Worm (Caenorhabditis elegans) whole organism, early embryonic: Measurements from ENCODE around the gene F59A6.2.

ENCODE experiments used
- B0310.2 ChIP-seq: sonication (generic microtip); optimal IDR thresholded peaks from 2 replicates; lab custom pipeline; 2016; ENCODE audit warnings: mild to moderate bottlenecking, missing genetic modification characterization, missing compliant biosample characterization
- ama-1 ChIP-seq: fragments of 150-350 bp; optimal IDR thresholded peaks from 2 replicates; lab custom pipeline; 2014
- flt-1 ChIP-seq: fragments of 200-800 bp; sonication (Bioruptor generic); IDR thresholded peaks from 2 replicates; pipeline ENCODE4 v1.3.6; 2022; ENCODE audit warnings: missing genetic modification characterization, missing compliant biosample characterization
- pes-1 ChIP-seq: fragments of 200-800 bp; sonication (Bioruptor generic); IDR thresholded peaks from 2 replicates; pipeline ENCODE4 v1.3.6; 2022; ENCODE audit warnings: missing genetic modification reagents, missing genetic modification characterization, missing compliant biosample characterization

DNA sequence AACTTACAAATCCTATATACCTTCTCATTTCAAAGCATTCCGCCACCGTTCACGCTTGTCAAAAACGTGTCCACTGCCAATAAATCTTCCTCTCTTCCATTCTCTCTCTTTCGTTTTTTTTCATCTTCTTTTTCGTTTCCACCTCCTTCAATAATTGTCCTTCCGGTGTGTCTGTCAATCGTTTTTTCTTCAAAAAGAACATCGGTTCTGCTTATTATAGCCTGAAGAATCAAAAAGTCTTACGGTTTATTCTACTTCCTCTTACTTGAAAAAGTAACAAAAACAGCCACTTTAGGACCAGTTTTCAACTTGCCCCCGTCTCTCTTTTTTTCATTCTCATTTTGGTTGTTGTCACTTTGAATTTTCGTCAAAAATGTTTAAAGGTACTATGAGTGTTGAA is 34.8 kb downstream of the F59A6.2 start:
- no peak for TF ChIP-seq ama-1
- no peak for TF ChIP-seq B0310.2 (tag; lab: Kevin White, UChicago)
- TF ChIP-seq flt-1 (GFP tag; lab: Robert Waterston, UW) = no peak
- TF ChIP-seq pes-1 (GFP tag; lab: Robert Waterston, UW) = no peak
